Fruit fly (Drosophila melanogaster) whole organism, embryonic: ENCODE data around the gene CG6126.
A peak's percentile ranks its signal among the peaks of the same experiment; 100 is the strongest.

Source experiments
- Abd-B ChIP-seq: fragments of 200-800 bp; sonication (Bioruptor generic); optimal IDR thresholded peaks from 2 replicates; lab custom pipeline; 2018; ENCODE audit warnings: missing biosample characterization, mild to moderate bottlenecking, missing genetic modification characterization, moderate library complexity
- CG10321 ChIP-seq: fragments of 200-800 bp; sonication (Bioruptor generic); IDR thresholded peaks from 2 replicates; pipeline ENCODE4 v1.3.6; 2022; ENCODE audit warnings: missing biosample characterization, missing genetic modification characterization
- CG11247 ChIP-seq: fragments of 200-800 bp; sonication (Bioruptor generic); IDR thresholded peaks from 2 replicates; pipeline ENCODE4 v1.3.6; 2022; ENCODE audit warnings: missing biosample characterization, missing genetic modification characterization
- CG11398 ChIP-seq: fragments of 200-800 bp; sonication (Bioruptor generic); optimal IDR thresholded peaks from 2 replicates; lab custom pipeline; 2016; ENCODE audit warnings: missing biosample characterization, missing genetic modification characterization
- CG11504 ChIP-seq: fragments of 200-800 bp; sonication (Bioruptor generic); optimal IDR thresholded peaks from 3 replicates; lab custom pipeline; 2019; ENCODE audit warnings: missing biosample characterization, mild to moderate bottlenecking, missing genetic modification characterization, moderate library complexity
- CG12744 ChIP-seq: fragments of 200-800 bp; sonication (Bioruptor generic); optimal IDR thresholded peaks from 2 replicates; lab custom pipeline; 2016; ENCODE audit warnings: missing biosample characterization, missing genetic modification characterization
- CG13424 ChIP-seq: fragments of 200-800 bp; sonication (Bioruptor generic); optimal IDR thresholded peaks from 2 replicates; lab custom pipeline; 2019; ENCODE audit warnings: missing biosample characterization, mild to moderate bottlenecking, missing genetic modification characterization, moderate library complexity
- CG15696 ChIP-seq: fragments of 200-800 bp; sonication (Bioruptor generic); optimal IDR thresholded peaks from 2 replicates; lab custom pipeline; 2019; ENCODE audit warnings: missing biosample characterization, mild to moderate bottlenecking, missing genetic modification characterization, moderate library complexity
- CG16779 ChIP-seq: fragments of 200-800 bp; sonication (Bioruptor generic); IDR thresholded peaks from 2 replicates; pipeline ENCODE4 v1.3.6; 2022; ENCODE audit warnings: missing biosample characterization, missing genetic modification characterization
- CG18476 ChIP-seq: fragments of 200-800 bp; sonication (Bioruptor generic); optimal IDR thresholded peaks from 2 replicates; lab custom pipeline; 2016; ENCODE audit warnings: missing biosample characterization, mild to moderate bottlenecking, missing genetic modification characterization
- CG2129 ChIP-seq: fragments of 200-800 bp; sonication (Bioruptor generic); IDR thresholded peaks from 2 replicates; pipeline ENCODE4 v1.3.6; 2022; ENCODE audit warnings: missing biosample characterization, missing genetic modification characterization; ENCODE audit not compliant: partially characterized antibody
- CG2712 ChIP-seq: fragments of 200-800 bp; optimal IDR thresholded peaks from 3 replicates; lab custom pipeline; 2019; ENCODE audit warnings: missing biosample characterization, mild to moderate bottlenecking, missing genetic modification characterization, moderate library complexity
- CG31388 ChIP-seq: fragments of 200-800 bp; sonication (Bioruptor generic); optimal IDR thresholded peaks from 2 replicates; lab custom pipeline; 2016; ENCODE audit warnings: missing biosample characterization, missing genetic modification characterization
- CG3281 ChIP-seq: fragments of 200-800 bp; sonication (Bioruptor generic); optimal IDR thresholded peaks from 3 replicates; lab custom pipeline; 2017; ENCODE audit warnings: missing biosample characterization, mild to moderate bottlenecking, missing genetic modification characterization
- CG4282 ChIP-seq: fragments of 200-800 bp; sonication (Bioruptor generic); optimal IDR thresholded peaks from 2 replicates; lab custom pipeline; 2016; ENCODE audit warnings: missing biosample characterization, missing genetic modification characterization
- CG6254 ChIP-seq: fragments of 200-800 bp; sonication (Bioruptor generic); optimal IDR thresholded peaks from 3 replicates; lab custom pipeline; 2017; ENCODE audit warnings: mild to moderate bottlenecking, missing biosample characterization, missing genetic modification reagents, missing genetic modification characterization
- CG6765 ChIP-seq: fragments of 200-800 bp; sonication (Bioruptor generic); optimal IDR thresholded peaks from 3 replicates; lab custom pipeline; 2017; ENCODE audit warnings: missing biosample characterization, mild to moderate bottlenecking, missing genetic modification characterization
- CG6791 ChIP-seq: fragments of 200-800 bp; sonication (Bioruptor generic); IDR thresholded peaks from 3 replicates; pipeline ENCODE4 v1.3.6; 2022; ENCODE audit warnings: missing biosample characterization, missing genetic modification characterization; ENCODE audit not compliant: partially characterized antibody
- CG7357 ChIP-seq: fragments of 200-800 bp; sonication (Bioruptor generic); IDR thresholded peaks from 3 replicates; pipeline ENCODE4 v1.3.6; 2022; ENCODE audit warnings: missing biosample characterization, missing genetic modification characterization
- CG7745 ChIP-seq: fragments of 200-800 bp; sonication (Bioruptor generic); optimal IDR thresholded peaks from 2 replicates; lab custom pipeline; 2018; ENCODE audit warnings: missing biosample characterization, mild to moderate bottlenecking, missing genetic modification characterization, moderate library complexity
- Dip2 ChIP-seq: fragments of 200-800 bp; sonication (Bioruptor generic); IDR thresholded peaks from 2 replicates; pipeline ENCODE4 v1.3.6; 2022; ENCODE audit warnings: missing biosample characterization, missing genetic modification characterization
- Eip74EF ChIP-seq, 2 experiments: fragments of 200-800 bp in 1 of 2; fragments of >200 bp in 1 of 2; sonication (Bioruptor generic) in 1 of 2; optimal IDR thresholded peaks; 2 replicates each; lab custom pipeline; 2017 to 2019; ENCODE audit warnings: missing biosample characterization in 2 of 2, missing genetic modification characterization in 2 of 2, mild to moderate bottlenecking in 1 of 2, moderate library complexity in 1 of 2
- GATAe ChIP-seq: fragments of 200-800 bp; sonication (Bioruptor generic); conservative IDR thresholded peaks from 2 replicates; pipeline ENCODE4 v1.3.6; 2022; ENCODE audit warnings: missing biosample characterization, missing genetic modification characterization
- H15 ChIP-seq: fragments of 200-800 bp; sonication (Bioruptor generic); IDR thresholded peaks from 3 replicates; pipeline ENCODE4 v1.3.6; 2022; ENCODE audit warnings: missing biosample characterization, missing genetic modification characterization
- HmgD ChIP-seq: fragments of 200-800 bp; sonication (Bioruptor generic); optimal IDR thresholded peaks from 3 replicates; lab custom pipeline; 2016; ENCODE audit warnings: missing biosample characterization, missing genetic modification characterization
- Hmx ChIP-seq: fragments of 200-800 bp; sonication (Bioruptor generic); optimal IDR thresholded peaks from 2 replicates; lab custom pipeline; 2016; ENCODE audit warnings: missing biosample characterization, missing genetic modification characterization
- Hr3 ChIP-seq: fragments of 200-800 bp; sonication (Bioruptor generic); optimal IDR thresholded peaks from 3 replicates; lab custom pipeline; 2016; ENCODE audit warnings: missing biosample characterization, missing genetic modification characterization
- Lhr ChIP-seq: fragments of 200-800 bp; sonication (Bioruptor generic); optimal IDR thresholded peaks from 3 replicates; lab custom pipeline; 2017; ENCODE audit warnings: mild to moderate bottlenecking, missing biosample characterization, missing genetic modification reagents, missing genetic modification characterization
- Mad ChIP-seq: fragments of 200-800 bp; sonication (Bioruptor generic); optimal IDR thresholded peaks from 2 replicates; lab custom pipeline; 2016; ENCODE audit warnings: missing biosample characterization, missing genetic modification characterization
- Med ChIP-seq: fragments of 200-800 bp; sonication (Bioruptor generic); peaks from one replicate; lab custom pipeline; 2016; ENCODE audit warnings: missing biosample characterization, missing genetic modification characterization, mild to moderate bottlenecking, inconsistent platforms, moderate library complexity
- Poxn ChIP-seq: fragments of 200-800 bp; sonication (Bioruptor generic); IDR thresholded peaks from 2 replicates; pipeline ENCODE4 v1.3.6; 2022; ENCODE audit warnings: missing biosample characterization, missing genetic modification characterization
- Sox100B ChIP-seq: fragments of 200-800 bp; sonication (Bioruptor generic); optimal IDR thresholded peaks from 3 replicates; lab custom pipeline; 2018; ENCODE audit warnings: missing biosample characterization, mild to moderate bottlenecking, missing genetic modification characterization
- bowl ChIP-seq: fragments of 200-800 bp; sonication (Bioruptor generic); IDR thresholded peaks from 2 replicates; pipeline ENCODE4 v1.3.6; 2022; ENCODE audit warnings: missing biosample characterization, missing genetic modification characterization
- cad ChIP-seq: fragments of >200 bp; optimal IDR thresholded peaks from 2 replicates; lab custom pipeline; 2017; ENCODE audit warnings: missing biosample characterization, missing genetic modification characterization
- emc ChIP-seq: fragments of 200-800 bp; sonication (Bioruptor generic); optimal IDR thresholded peaks from 2 replicates; lab custom pipeline; 2016; ENCODE audit warnings: missing biosample characterization, missing genetic modification characterization
- en ChIP-seq: fragments of 200-800 bp; sonication (Bioruptor generic); optimal IDR thresholded peaks from 2 replicates; lab custom pipeline; 2016; ENCODE audit warnings: missing biosample characterization, missing genetic modification characterization
- fd102C ChIP-seq: fragments of 200-800 bp; sonication (Bioruptor generic); optimal IDR thresholded peaks from 2 replicates; lab custom pipeline; 2018; ENCODE audit warnings: missing biosample characterization, mild to moderate bottlenecking, missing genetic modification characterization, moderate library complexity
- ham ChIP-seq: fragments of 200-800 bp; sonication (Bioruptor generic); IDR thresholded peaks from 2 replicates; pipeline ENCODE4 v1.3.6; 2022; ENCODE audit warnings: missing biosample characterization, missing genetic modification characterization
- ken ChIP-seq: fragments of 200-800 bp; sonication (Bioruptor generic); IDR thresholded peaks from 3 replicates; pipeline ENCODE4 v1.3.6; 2022; ENCODE audit warnings: missing biosample characterization, missing genetic modification characterization
- phol ChIP-seq: fragments of 200-800 bp; sonication (Bioruptor generic); optimal IDR thresholded peaks from 3 replicates; lab custom pipeline; 2018; ENCODE audit warnings: missing biosample characterization, mild to moderate bottlenecking, missing genetic modification characterization, moderate library complexity
- prd ChIP-seq, 3 experiments: fragments of >200 bp in 2 of 3; fragments of 200-800 bp in 1 of 3; sonication (Bioruptor generic) in 1 of 3; optimal IDR thresholded peaks in 2 of 3; IDR thresholded peaks in 1 of 3; 2 replicates in 2 of 3; 3 replicates in 1 of 3; pipeline versions ENCODE4 v1.3.6 to Lab custom; 2017 to 2022; ENCODE audit warnings: missing biosample characterization in 1 of 3, missing genetic modification characterization in 1 of 3
- psq ChIP-seq: fragments of 200-800 bp; sonication (Bioruptor generic); optimal IDR thresholded peaks from 2 replicates; lab custom pipeline; 2017; ENCODE audit warnings: missing biosample characterization, missing genetic modification characterization
- rib ChIP-seq: fragments of 200-800 bp; sonication (Bioruptor generic); IDR thresholded peaks from 2 replicates; pipeline ENCODE4 v1.3.6; 2022; ENCODE audit warnings: missing biosample characterization, missing genetic modification characterization
- schlank ChIP-seq: fragments of 200-800 bp; sonication (Bioruptor generic); optimal IDR thresholded peaks from 2 replicates; lab custom pipeline; 2018; ENCODE audit warnings: missing biosample characterization, mild to moderate bottlenecking, missing genetic modification characterization
- seq ChIP-seq: fragments of 200-800 bp; sonication (Bioruptor generic); IDR thresholded peaks from 2 replicates; pipeline ENCODE4 v1.3.6; 2022; ENCODE audit warnings: missing biosample characterization, missing genetic modification characterization
- sob ChIP-seq: fragments of 200-800 bp; sonication (Bioruptor generic); IDR thresholded peaks from 2 replicates; pipeline ENCODE4 v1.3.6; 2022; ENCODE audit warnings: missing biosample characterization, missing genetic modification characterization
- ssp ChIP-seq: fragments of 200-800 bp; sonication (Bioruptor generic); IDR thresholded peaks from 2 replicates; pipeline ENCODE4 v1.3.6; 2022; ENCODE audit warnings: missing biosample characterization, missing genetic modification characterization
- stc ChIP-seq: fragments of 200-800 bp; sonication (Bioruptor generic); IDR thresholded peaks from 2 replicates; pipeline ENCODE4 v1.3.6; 2022; ENCODE audit warnings: missing biosample characterization, missing genetic modification characterization
- sug ChIP-seq: fragments of 200-800 bp; optimal IDR thresholded peaks from 2 replicates; lab custom pipeline; 2019; ENCODE audit warnings: missing biosample characterization, mild to moderate bottlenecking, missing genetic modification characterization, moderate library complexity
- zf30C ChIP-seq: fragments of 200-800 bp; sonication (Bioruptor generic); optimal IDR thresholded peaks from 3 replicates; lab custom pipeline; 2018; ENCODE audit warnings: missing biosample characterization, mild to moderate bottlenecking, missing genetic modification characterization

CG6126 gene

dm6 chr3R:16214474-16215318 lies 11.8 kb upstream of the CG6126 start (continued):
- TF ChIP-seq rib (GFP tag; lab: Robert Waterston, UW) (no peak), CG6254 (GFP tag; lab: Kevin White, UChicago) (no peak), schlank (tag; lab: Kevin White, UChicago) (no peak), phol (tag; lab: Kevin White, UChicago) (peak; percentile 36), bowl (GFP tag; lab: Robert Waterston, UW) (no peak), Abd-B (GFP tag; lab: Kevin White, UChicago) (no peak), CG6765 (GFP tag; lab: Kevin White, UChicago) (peak; percentile 46), Hmx (GFP tag; lab: Kevin White, UChicago) (no peak), Sox100B (peak; percentile 61), prd (optimal IDR thresholded peaks at IDR 0.05; lab: Kevin White, UChicago) (no peak), prd (GFP tag; IDR thresholded peaks at IDR 0.05; lab: Robert Waterston, UW) (no peak), sob (GFP tag; lab: Robert Waterston, UW) (no peak), GATAe (no peak), psq (no peak), H15 (GFP tag; lab: Robert Waterston, UW) (no peak), Eip74EF (GFP tag; optimal IDR thresholded peaks at IDR 0.05; lab: Kevin White, UChicago) (peak in 1 of 2 experiments; percentile 44), CG2129 (GFP tag; lab: Robert Waterston, UW) (no peak), ken (GFP tag; lab: Robert Waterston, UW) (no peak), CG10321 (GFP tag; lab: Robert Waterston, UW) (no peak), CG12744 (GFP tag; lab: Kevin White, UChicago) (no peak), Hr3 (peak; percentile 34), CG6791 (no peak), CG4282 (GFP tag; lab: Kevin White, UChicago) (no peak), CG3281 (GFP tag; lab: Kevin White, UChicago) (peak; percentile 59), Lhr (GFP tag; lab: Kevin White, UChicago) (no peak), CG11504 (peak; percentile 70), seq (GFP tag; lab: Robert Waterston, UW) (no peak), CG15696 (tag; lab: Kevin White, UChicago) (no peak), CG18476 (GFP tag; lab: Kevin White, UChicago) (no peak), ssp (GFP tag; lab: Robert Waterston, UW) (no peak), Med (GFP tag; lab: Kevin White, UChicago) (peak; percentile 57), cad (no peak), CG13424 (tag; lab: Kevin White, UChicago) (peak; percentile 40), fd102C (GFP tag; lab: Kevin White, UChicago) (no peak), ham (no peak), Dip2 (GFP tag; lab: Robert Waterston, UW) (no peak), CG2712 (peak; percentile 23), emc (GFP tag; lab: Kevin White, UChicago) (no peak), stc (GFP tag; lab: Robert Waterston, UW) (no peak), Poxn (GFP tag; lab: Robert Waterston, UW) (no peak), zf30C (GFP tag; lab: Kevin White, UChicago) (no peak), CG11398 (GFP tag; lab: Kevin White, UChicago) (no peak), sug (tag; lab: Kevin White, UChicago) (no peak), en (GFP tag; lab: Kevin White, UChicago) (no peak), HmgD (GFP tag; lab: Kevin White, UChicago) (no peak), Mad (GFP tag; lab: Kevin White, UChicago) (no peak), CG7357 (GFP tag; lab: Robert Waterston, UW) (no peak), CG16779 (GFP tag; lab: Robert Waterston, UW) (no peak), CG11247 (GFP tag; lab: Robert Waterston, UW) (no peak), CG7745 (no peak), CG31388 (no peak)
